Fruit fly (Drosophila melanogaster) S2 (cell line): ENCODE measurements around the gene CG5347.

Experiments used
- CG8478 ChIP-seq: fragments of >200 bp; optimal IDR thresholded peaks from 2 replicates; lab custom pipeline; 2018
- CTCF ChIP-seq, 2 experiments: fragments of >200 bp; optimal IDR thresholded peaks; 2 replicates each; lab custom pipeline; 2018

DNA sequence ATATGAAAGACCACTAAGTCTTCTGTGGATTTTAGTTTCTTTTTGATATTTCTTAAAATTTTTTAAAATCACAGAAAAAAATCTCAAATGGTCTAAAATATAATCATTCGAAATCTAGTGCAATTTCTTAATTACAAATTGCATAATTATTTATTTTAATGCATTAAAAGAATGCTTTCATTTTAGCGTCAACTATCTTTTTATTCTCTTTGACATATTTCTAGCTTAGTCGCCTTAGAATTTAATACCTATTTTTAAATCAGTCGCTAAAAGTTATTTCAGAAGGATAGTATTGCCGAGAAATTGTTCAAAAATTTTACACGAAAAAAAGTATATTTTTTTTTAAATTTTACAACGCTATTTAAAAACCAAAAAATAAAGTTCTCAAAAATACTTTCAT, at the start of gene CG5347:
- TF ChIP-seq CG8478 = no peak
- TF ChIP-seq CTCF (optimal IDR thresholded peaks at IDR 0.05; lab: Kevin White, UChicago) = no peak
